Worm (Caenorhabditis elegans) whole organism, late embryonic: ENCODE data around the gene E02H9.9.
"Not testable (repeated sequence)": the region's sequence is repeated elsewhere in the genome, so short reads cannot be mapped to it uniquely, and the experiment has no call there.

Source experiments
- C38D4.7 ChIP-seq: fragments of 200-800 bp; sonication (Bioruptor generic); optimal IDR thresholded peaks from 2 replicates; lab custom pipeline; 2018; ENCODE audit warnings: mild to moderate bottlenecking, missing genetic modification characterization, moderate library complexity, missing compliant biosample characterization
- F13H6.1 ChIP-seq: sonication (generic microtip); optimal IDR thresholded peaks from 2 replicates; lab custom pipeline; 2016; ENCODE audit warnings: missing genetic modification characterization, missing compliant biosample characterization
- K02D7.2 ChIP-seq: sonication (generic microtip); optimal IDR thresholded peaks from 2 replicates; lab custom pipeline; 2017; ENCODE audit warnings: mild to moderate bottlenecking, missing genetic modification characterization, missing compliant biosample characterization
- ahr-1 ChIP-seq: sonication (generic microtip); optimal IDR thresholded peaks from 2 replicates; lab custom pipeline; 2016; ENCODE audit warnings: missing genetic modification characterization, missing compliant biosample characterization
- ama-1 ChIP-seq: fragments of 150-350 bp; optimal IDR thresholded peaks from 2 replicates; lab custom pipeline; 2014
- ceh-14 ChIP-seq: sonication (generic microtip); optimal IDR thresholded peaks from 2 replicates; lab custom pipeline; 2016; ENCODE audit warnings: missing genotype, missing genetic modification characterization, missing compliant biosample characterization
- ceh-24 ChIP-seq: sonication (generic microtip); optimal IDR thresholded peaks from 2 replicates; lab custom pipeline; 2016; ENCODE audit warnings: mild to moderate bottlenecking, missing genetic modification characterization, missing compliant biosample characterization
- ceh-30 ChIP-seq: fragments of 150-350 bp; optimal IDR thresholded peaks from 2 replicates; lab custom pipeline; 2014; ENCODE audit warnings: missing biosample characterization, missing genetic modification characterization
- ceh-34 ChIP-seq: sonication (generic microtip); optimal IDR thresholded peaks from 2 replicates; lab custom pipeline; 2016; ENCODE audit warnings: mild to moderate bottlenecking, missing genetic modification characterization, missing compliant biosample characterization
- ceh-6 ChIP-seq: fragments of 200-800 bp; sonication (Bioruptor generic); optimal IDR thresholded peaks from 2 replicates; lab custom pipeline; 2018; ENCODE audit warnings: mild to moderate bottlenecking, missing genetic modification characterization, missing compliant biosample characterization
- ceh-9 ChIP-seq: sonication (generic microtip); optimal IDR thresholded peaks from 2 replicates; lab custom pipeline; 2016; ENCODE audit warnings: mild to moderate bottlenecking, missing genetic modification characterization, inconsistent platforms, missing compliant biosample characterization
- che-1 ChIP-seq: sonication (generic microtip); optimal IDR thresholded peaks from 2 replicates; lab custom pipeline; 2016; ENCODE audit warnings: mild to moderate bottlenecking, missing genetic modification characterization, missing compliant biosample characterization
- dmd-4 ChIP-seq: sonication (generic microtip); optimal IDR thresholded peaks from 2 replicates; lab custom pipeline; 2016; ENCODE audit warnings: borderline replicate concordance, missing genetic modification characterization, missing compliant biosample characterization
- dve-1 ChIP-seq: sonication (generic microtip); optimal IDR thresholded peaks from 2 replicates; lab custom pipeline; 2017; ENCODE audit warnings: antibody characterized with exemption, mild to moderate bottlenecking, missing genetic modification characterization, missing compliant biosample characterization
- elt-2 ChIP-seq: sonication (generic microtip); optimal IDR thresholded peaks from 2 replicates; lab custom pipeline; 2016; ENCODE audit warnings: missing genetic modification reagents, missing genetic modification characterization, missing compliant biosample characterization
- ets-4 ChIP-seq: sonication (generic microtip); optimal IDR thresholded peaks from 2 replicates; lab custom pipeline; 2016; ENCODE audit warnings: missing genetic modification characterization, missing compliant biosample characterization
- eyg-1 ChIP-seq: sonication (generic microtip); optimal IDR thresholded peaks from 2 replicates; lab custom pipeline; 2016; ENCODE audit warnings: missing genotype, missing genetic modification characterization, missing compliant biosample characterization
- fkh-10 ChIP-seq: fragments of 150-350 bp; optimal IDR thresholded peaks from 2 replicates; lab custom pipeline; 2014; ENCODE audit warnings: missing biosample characterization, missing genetic modification reagents, missing genetic modification characterization
- fkh-6 ChIP-seq: sonication (generic microtip); optimal IDR thresholded peaks from 2 replicates; lab custom pipeline; 2016; ENCODE audit warnings: missing genetic modification characterization, missing compliant biosample characterization
- gmeb-2 ChIP-seq: sonication (generic microtip); optimal IDR thresholded peaks from 2 replicates; lab custom pipeline; 2016; ENCODE audit warnings: missing genetic modification characterization, inconsistent platforms, missing compliant biosample characterization
- hlh-13 ChIP-seq: fragments of 200-800 bp; sonication (Bioruptor generic); optimal IDR thresholded peaks from 2 replicates; lab custom pipeline; 2018; ENCODE audit warnings: mild to moderate bottlenecking, missing genetic modification characterization, missing compliant biosample characterization
- hlh-15 ChIP-seq: sonication (generic microtip); optimal IDR thresholded peaks from 2 replicates; lab custom pipeline; 2016; ENCODE audit warnings: missing genetic modification characterization, missing compliant biosample characterization
- hlh-30 ChIP-seq: sonication (generic microtip); optimal IDR thresholded peaks from 2 replicates; lab custom pipeline; 2017; ENCODE audit warnings: antibody characterized with exemption, missing genetic modification characterization, missing compliant biosample characterization; ENCODE audit not compliant: insufficient read depth
- hlh-6 ChIP-seq: sonication (generic microtip); optimal IDR thresholded peaks from 2 replicates; lab custom pipeline; 2016; ENCODE audit warnings: missing genotype, missing genetic modification characterization, missing compliant biosample characterization
- hlh-8 ChIP-seq: sonication (generic microtip); optimal IDR thresholded peaks from 2 replicates; lab custom pipeline; 2016; ENCODE audit warnings: missing genotype, missing genetic modification characterization, missing compliant biosample characterization
- lin-11 ChIP-seq: fragments of 200-800 bp; sonication (Bioruptor generic); optimal IDR thresholded peaks from 2 replicates; lab custom pipeline; 2018; ENCODE audit warnings: mild to moderate bottlenecking, missing genetic modification characterization, missing compliant biosample characterization
- nfya-1 ChIP-seq: sonication (generic microtip); optimal IDR thresholded peaks from 2 replicates; lab custom pipeline; 2017; ENCODE audit warnings: missing genetic modification characterization, mild to moderate bottlenecking, missing compliant biosample characterization, antibody characterized with exemption, moderate library complexity
- nhr-232 ChIP-seq: sonication (generic microtip); optimal IDR thresholded peaks from 2 replicates; lab custom pipeline; 2016; ENCODE audit warnings: missing genetic modification characterization, missing compliant biosample characterization
- pha-2 ChIP-seq: sonication (generic microtip); optimal IDR thresholded peaks from 2 replicates; lab custom pipeline; 2017; ENCODE audit warnings: mild to moderate bottlenecking, missing genetic modification characterization, missing compliant biosample characterization
- pqm-1 ChIP-seq: sonication (generic microtip); optimal IDR thresholded peaks from 2 replicates; lab custom pipeline; 2016; ENCODE audit warnings: missing genetic modification characterization, missing compliant biosample characterization
- rnt-1 ChIP-seq: sonication (generic microtip); optimal IDR thresholded peaks from 2 replicates; lab custom pipeline; 2016; ENCODE audit warnings: missing genetic modification characterization, missing compliant biosample characterization
- sox-4 ChIP-seq: sonication (generic microtip); optimal IDR thresholded peaks from 2 replicates; lab custom pipeline; 2017; ENCODE audit warnings: mild to moderate bottlenecking, missing genetic modification characterization, inconsistent platforms, missing compliant biosample characterization
- tbx-2 ChIP-seq: sonication (generic microtip); optimal IDR thresholded peaks from 2 replicates; lab custom pipeline; 2016; ENCODE audit warnings: missing genetic modification characterization, missing compliant biosample characterization
- unc-3 ChIP-seq, 2 experiments: fragments of 200-800 bp in 1 of 2; sonication (Bioruptor generic) in 1 of 2; sonication (generic microtip) in 1 of 2; conservative IDR thresholded peaks in 1 of 2; optimal IDR thresholded peaks in 1 of 2; 2 replicates each; pipeline versions ENCODE4 v1.3.6 to Lab custom; 2016 to 2022; ENCODE audit warnings: missing compliant biosample characterization in 2 of 2, missing genetic modification characterization in 2 of 2, missing genetic modification reagents in 1 of 2
- unc-55 ChIP-seq: sonication (generic microtip); optimal IDR thresholded peaks from 2 replicates; lab custom pipeline; 2017; ENCODE audit warnings: missing biosample characterization, missing genetic modification reagents, missing genetic modification characterization
- unc-86 ChIP-seq: sonication (generic microtip); optimal IDR thresholded peaks from 2 replicates; lab custom pipeline; 2016; ENCODE audit warnings: missing genetic modification characterization, missing compliant biosample characterization
- zip-5 ChIP-seq: sonication (generic microtip); optimal IDR thresholded peaks from 2 replicates; lab custom pipeline; 2016; ENCODE audit warnings: missing genetic modification characterization, missing compliant biosample characterization

The E02H9.9 gene

DNA sequence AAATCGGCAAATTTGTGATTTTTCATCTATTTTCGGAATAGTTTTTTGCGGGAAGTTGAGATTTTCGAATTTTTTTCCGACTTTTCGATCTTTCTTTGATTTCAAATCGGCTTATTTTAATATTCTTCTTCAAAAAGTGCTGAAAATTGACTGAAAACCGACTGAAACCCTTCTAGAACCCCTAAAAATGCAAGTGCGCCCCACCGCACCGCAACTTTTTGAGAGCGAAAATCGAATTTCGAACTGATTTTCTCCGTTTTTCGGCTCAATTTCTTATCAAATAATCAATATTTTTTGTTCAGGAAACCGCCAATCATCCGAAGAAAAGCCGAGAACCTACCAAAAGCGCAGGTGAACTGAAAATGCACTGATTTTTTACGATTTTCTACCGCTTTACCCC lies 9.2 kb upstream of the E02H9.9 start:
- TF ChIP-seq unc-55 (no peak), ceh-30 (tag; lab: Kevin White, UChicago) (no peak), zip-5 (tag; lab: Kevin White, UChicago) (no peak), ama-1 (lab: Kevin White, UChicago) (no peak), hlh-8 (no peak), dmd-4 (tag; lab: Kevin White, UChicago) (no peak), F13H6.1 (no peak), ceh-9 (no peak), ets-4 (tag; lab: Kevin White, UChicago) (no peak), K02D7.2 (tag; lab: Kevin White, UChicago) (no peak)

DNA sequence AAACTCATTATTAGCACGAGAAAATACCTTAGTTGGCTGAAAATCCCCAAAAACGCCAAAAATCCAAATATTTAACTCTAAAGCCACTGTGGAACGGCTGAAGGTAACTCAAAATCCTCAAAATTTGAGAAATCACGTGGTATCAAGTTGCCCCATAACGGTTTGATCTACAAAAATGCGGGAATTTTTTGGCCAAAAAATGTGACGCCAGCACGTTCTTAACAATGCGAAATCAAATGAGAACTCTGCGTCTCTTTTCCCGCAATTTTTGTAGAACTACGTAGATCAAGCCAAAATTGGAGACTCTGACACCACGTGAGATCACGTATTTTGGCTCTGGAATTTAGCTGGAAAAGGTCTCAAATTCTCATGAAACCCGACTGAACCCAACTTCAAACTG lies 6.7 kb upstream of the E02H9.9 start:
- TF ChIP-seq ceh-6 (GFP tag; lab: Kevin White, UChicago): no peak
- TF ChIP-seq ceh-34 (tag; lab: Kevin White, UChicago): no peak
- TF ChIP-seq pha-2 (tag; lab: Kevin White, UChicago): no peak
- TF ChIP-seq hlh-6 (tag; lab: Kevin White, UChicago): no peak
- no peak for TF ChIP-seq fkh-10
- TF ChIP-seq ceh-30 (tag; lab: Kevin White, UChicago): no peak
- TF ChIP-seq unc-86: no peak
- no peak for TF ChIP-seq eyg-1
- no peak for TF ChIP-seq ahr-1 (tag; lab: Kevin White, UChicago)

- TF ChIP-seq fkh-10 (no peak), sox-4 (tag; lab: Kevin White, UChicago) (no peak), che-1 (tag; lab: Kevin White, UChicago) (no peak), fkh-6 (tag; lab: Kevin White, UChicago) (no peak), unc-3 (GFP tag; conservative IDR thresholded peaks at IDR 0.05; lab: Robert Waterston, UW) (no peak), unc-3 (tag; optimal IDR thresholded peaks at IDR 0.05; lab: Kevin White, UChicago) (no peak), gmeb-2 (tag; lab: Kevin White, UChicago) (no peak), hlh-13 (GFP tag; lab: Kevin White, UChicago) (no peak), ceh-14 (tag; lab: Kevin White, UChicago) (no peak), pqm-1 (tag; lab: Kevin White, UChicago) (no peak)
Observed at ce11 chrIII:2473554-2473953, 5.5 kb upstream of the E02H9.9 start, which contains the start of gene smg-6. TSS of gene smg-6 (plus strand) at chrIII:2473854.

- TF ChIP-seq hlh-30 (tag; lab: Kevin White, UChicago): peak; percentile 61
- peak; percentile 7 for TF ChIP-seq tbx-2
- TF ChIP-seq K02D7.2 (tag; lab: Kevin White, UChicago): no peak
- TF ChIP-seq ceh-9: no peak
- no peak for TF ChIP-seq rnt-1
- no peak for TF ChIP-seq unc-86
- TF ChIP-seq fkh-10: no peak
- peak; percentile 2 for TF ChIP-seq dve-1 (tag; lab: Kevin White, UChicago)
- no peak for TF ChIP-seq lin-11
- no peak for TF ChIP-seq hlh-6 (tag; lab: Kevin White, UChicago)
- no peak for TF ChIP-seq nhr-232 (tag; lab: Kevin White, UChicago)
- peak; percentile 29 for TF ChIP-seq elt-2 (tag; lab: Kevin White, UChicago)
- peak; percentile 71 for TF ChIP-seq nfya-1 (tag; lab: Kevin White, UChicago)
- TF ChIP-seq C38D4.7 (GFP tag; lab: Kevin White, UChicago): no peak
Observed at ce11 chrIII:2471855-2472254, 3.8 kb upstream of the E02H9.9 start.

ce11 chrIII:2458742-2459141 lies 9.4 kb downstream of the E02H9.9 start, which contains the start of gene E02H9.3:
TSS of gene E02H9.3 (plus strand) at chrIII:2459042.
- TF ChIP-seq ceh-24 (tag; lab: Kevin White, UChicago); ceh-6 (GFP tag; lab: Kevin White, UChicago); hlh-15 (tag; lab: Kevin White, UChicago): not testable (repeated sequence)
